Worm (Caenorhabditis elegans): ENCODE results near the gene F48G7.7.

ce11 chrV:631832-632231, 5.6 kb upstream of the F48G7.7 start:
- TF ChIP-seq hnd-1 (tag; optimal IDR thresholded peaks at IDR 0.05) (no peak), scrt-1 (GFP tag; IDR thresholded peaks at IDR 0.05) (no peak), ama-1 (optimal IDR thresholded peaks at IDR 0.05) (no peak), B0310.2 (tag; optimal IDR thresholded peaks at IDR 0.05) (no peak), ceh-13 (GFP tag; optimal IDR thresholded peaks at IDR 0.05) (no peak), tbx-11 (GFP tag; IDR thresholded peaks at IDR 0.05) (no peak), pes-1 (GFP tag; IDR thresholded peaks at IDR 0.05) (no peak), flt-1 (GFP tag; IDR thresholded peaks at IDR 0.05) (no peak), hmg-4 (GFP tag; optimal IDR thresholded peaks at IDR 0.05) (no peak), hmbx-1 (tag; optimal IDR thresholded peaks at IDR 0.05) (no peak), tra-4 (tag; optimal IDR thresholded peaks at IDR 0.05) (no peak), sea-1 (GFP tag; conservative IDR thresholded peaks at IDR 0.05) (no peak)

Measured in whole organism, early embryonic.